Worm (Caenorhabditis elegans) whole organism, L4/young adult: ENCODE measurements around the gene F43C11.10.

Source experiments
- W03F9.2 ChIP-seq: fragments of 150-350 bp; optimal IDR thresholded peaks from 2 replicates; lab custom pipeline; 2014; ENCODE audit warnings: missing biosample characterization, missing genetic modification characterization
- dao-5 ChIP-seq: sonication (generic microtip); optimal IDR thresholded peaks from 2 replicates; lab custom pipeline; 2016; ENCODE audit warnings: missing genotype, missing genetic modification characterization, moderate library complexity, missing compliant biosample characterization

ce11 chrII:2385495-2385894 lies 33.0 kb upstream of the F43C11.10 start, which contains the start of gene F16G10.9:
- TF ChIP-seq dao-5 (tag; lab: Kevin White, UChicago) = no peak
- no peak for TF ChIP-seq W03F9.2 (tag; lab: Kevin White, UChicago)
